Worm (Caenorhabditis elegans) whole organism, L1 larva: ENCODE data around the gene che-2.

Source experiments
- alr-1 ChIP-seq: fragments of 200-800 bp; sonication (Bioruptor generic); optimal IDR thresholded peaks from 2 replicates; lab custom pipeline; 2018; ENCODE audit warnings: borderline replicate concordance, mild to moderate bottlenecking, missing genetic modification characterization, missing compliant biosample characterization
- blmp-1 ChIP-seq: fragments of 150-350 bp; optimal IDR thresholded peaks from 2 replicates; lab custom pipeline; 2014; ENCODE audit warnings: missing biosample characterization, missing genetic modification characterization
- ceh-63 ChIP-seq: fragments of 200-800 bp; sonication (Bioruptor generic); optimal IDR thresholded peaks from 2 replicates; lab custom pipeline; 2018; ENCODE audit warnings: mild to moderate bottlenecking, missing genetic modification characterization, missing compliant biosample characterization
- ceh-82 ChIP-seq, 3 experiments: fragments of 150-350 bp in 1 of 3; sonication (generic microtip) in 2 of 3; optimal IDR thresholded peaks; 2 replicates each; lab custom pipeline; 2014 to 2017; ENCODE audit warnings: missing biosample characterization in 3 of 3, missing genetic modification characterization in 3 of 3
- ceh-90 ChIP-seq: sonication (generic microtip); optimal IDR thresholded peaks from 2 replicates; lab custom pipeline; 2016; ENCODE audit warnings: missing genetic modification characterization, missing compliant biosample characterization
- ces-1 ChIP-seq: fragments of 150-350 bp; optimal IDR thresholded peaks from 2 replicates; lab custom pipeline; 2014; ENCODE audit warnings: missing biosample characterization, missing genetic modification reagents, missing genetic modification characterization
- dpl-1 ChIP-seq, 3 experiments: fragments of 150-350 bp in 2 of 3; sonication (generic microtip) in 1 of 3; optimal IDR thresholded peaks; 2 replicates each; lab custom pipeline; 2014 to 2017; ENCODE audit warnings: missing biosample characterization in 3 of 3, missing genetic modification characterization in 3 of 3, missing genetic modification reagents in 3 of 3
- dsc-1 ChIP-seq: sonication (generic microtip); optimal IDR thresholded peaks from 2 replicates; lab custom pipeline; 2016; ENCODE audit warnings: mild to moderate bottlenecking, missing genetic modification characterization, missing compliant biosample characterization
- elt-2 ChIP-seq: sonication (generic microtip); optimal IDR thresholded peaks from 2 replicates; lab custom pipeline; 2016; ENCODE audit warnings: missing genetic modification characterization, mild to moderate bottlenecking, inconsistent platforms, missing compliant biosample characterization, missing genetic modification reagents
- fkh-10 ChIP-seq: sonication (generic microtip); optimal IDR thresholded peaks from 2 replicates; lab custom pipeline; 2017; ENCODE audit warnings: missing biosample characterization, missing genetic modification reagents, missing genetic modification characterization
- fkh-4 ChIP-seq: sonication (generic microtip); optimal IDR thresholded peaks from 2 replicates; lab custom pipeline; 2016; ENCODE audit warnings: missing compliant biosample characterization, missing genetic modification characterization, borderline replicate concordance
- fkh-8 ChIP-seq: sonication (generic microtip); optimal IDR thresholded peaks from 2 replicates; lab custom pipeline; 2016; ENCODE audit warnings: mild to moderate bottlenecking, missing genetic modification characterization, missing compliant biosample characterization
- fos-1 ChIP-seq: fragments of 150-350 bp; optimal IDR thresholded peaks from 2 replicates; lab custom pipeline; 2014; ENCODE audit warnings: missing biosample characterization, missing genetic modification characterization
- hlh-4 ChIP-seq: sonication (generic microtip); optimal IDR thresholded peaks from 2 replicates; lab custom pipeline; 2016; ENCODE audit warnings: mild to moderate bottlenecking, missing genetic modification characterization, missing compliant biosample characterization
- hpl-2 ChIP-seq: fragments of 150-350 bp; optimal IDR thresholded peaks from 2 replicates; lab custom pipeline; 2014; ENCODE audit warnings: missing biosample characterization, missing genetic modification reagents, missing genetic modification characterization
- irx-1 ChIP-seq: sonication (generic microtip); optimal IDR thresholded peaks from 2 replicates; lab custom pipeline; 2016; ENCODE audit warnings: missing genetic modification characterization, missing compliant biosample characterization
- isw-1 ChIP-seq: fragments of 200-800 bp; sonication (Bioruptor generic); IDR thresholded peaks from 2 replicates; pipeline ENCODE4 v1.3.6; 2022; ENCODE audit warnings: missing genetic modification characterization, missing compliant biosample characterization
- lin-35 ChIP-seq, 2 experiments: fragments of 150-350 bp; optimal IDR thresholded peaks; 2 replicates each; lab custom pipeline; 2014; ENCODE audit warnings: missing biosample characterization in 2 of 2, missing genetic modification characterization in 2 of 2, missing genetic modification reagents in 2 of 2
- mef-2 ChIP-seq: fragments of 150-350 bp; optimal IDR thresholded peaks from 2 replicates; lab custom pipeline; 2014; ENCODE audit warnings: missing biosample characterization, missing genetic modification characterization
- nhr-12 ChIP-seq: sonication (generic microtip); optimal IDR thresholded peaks from 2 replicates; lab custom pipeline; 2017; ENCODE audit warnings: missing biosample characterization, missing genetic modification characterization
- nhr-19 ChIP-seq: fragments of 200-800 bp; sonication (Bioruptor generic); conservative IDR thresholded peaks from 2 replicates; pipeline ENCODE4 v1.3.6; 2022; ENCODE audit warnings: missing genetic modification characterization, missing compliant biosample characterization
- nhr-237 ChIP-seq: fragments of 150-350 bp; optimal IDR thresholded peaks from 2 replicates; lab custom pipeline; 2014; ENCODE audit warnings: missing biosample characterization, missing genetic modification characterization
- nhr-28 ChIP-seq: fragments of 150-350 bp; optimal IDR thresholded peaks from 2 replicates; lab custom pipeline; 2014; ENCODE audit warnings: missing biosample characterization, missing genetic modification characterization
- nhr-47 ChIP-seq: sonication (generic microtip); optimal IDR thresholded peaks from 2 replicates; lab custom pipeline; 2016; ENCODE audit warnings: mild to moderate bottlenecking, missing genetic modification characterization, moderate library complexity, missing compliant biosample characterization
- nhr-85 ChIP-seq: sonication (generic microtip); peaks from one replicate; lab custom pipeline; 2016; ENCODE audit warnings: missing genetic modification characterization, inconsistent platforms, missing compliant biosample characterization
- nhr-90 ChIP-seq: sonication (generic microtip); optimal IDR thresholded peaks from 2 replicates; lab custom pipeline; 2016; ENCODE audit warnings: mild to moderate bottlenecking, missing genetic modification characterization, missing compliant biosample characterization; ENCODE audit not compliant: poor library complexity
- pag-3 ChIP-seq: sonication (generic microtip); optimal IDR thresholded peaks from 2 replicates; lab custom pipeline; 2017; ENCODE audit warnings: missing genetic modification characterization, mild to moderate bottlenecking, missing compliant biosample characterization, antibody characterized with exemption, borderline replicate concordance; ENCODE audit not compliant: insufficient read depth
- pax-3 ChIP-seq: fragments of 200-800 bp; sonication (Bioruptor generic); optimal IDR thresholded peaks from 2 replicates; lab custom pipeline; 2018; ENCODE audit warnings: mild to moderate bottlenecking, missing genetic modification characterization, moderate library complexity, missing compliant biosample characterization
- skn-1 ChIP-seq: fragments of 150-350 bp; optimal IDR thresholded peaks from 2 replicates; lab custom pipeline; 2014; ENCODE audit warnings: missing biosample characterization, missing genetic modification characterization
- snpc-4 ChIP-seq: fragments of 150-350 bp; optimal IDR thresholded peaks from 2 replicates; lab custom pipeline; 2014; ENCODE audit warnings: missing biosample characterization, missing genetic modification characterization
- snu-23 ChIP-seq: sonication (generic microtip); optimal IDR thresholded peaks from 2 replicates; lab custom pipeline; 2016; ENCODE audit warnings: missing genetic modification characterization, missing compliant biosample characterization
- sox-4 ChIP-seq: sonication (generic microtip); optimal IDR thresholded peaks from 2 replicates; lab custom pipeline; 2016; ENCODE audit warnings: missing genetic modification characterization, missing compliant biosample characterization
- sup-37 ChIP-seq: fragments of 200-800 bp; sonication (Bioruptor generic); optimal IDR thresholded peaks from 2 replicates; lab custom pipeline; 2018; ENCODE audit warnings: mild to moderate bottlenecking, missing genetic modification characterization, missing compliant biosample characterization
- swsn-7 ChIP-seq: sonication (generic microtip); optimal IDR thresholded peaks from 2 replicates; lab custom pipeline; 2016; ENCODE audit warnings: missing genetic modification characterization, missing compliant biosample characterization
- tbx-2 ChIP-seq: sonication (generic microtip); optimal IDR thresholded peaks from 2 replicates; lab custom pipeline; 2016; ENCODE audit warnings: missing genetic modification characterization, missing compliant biosample characterization
- tlp-1 ChIP-seq: fragments of 150-350 bp; optimal IDR thresholded peaks from 2 replicates; lab custom pipeline; 2014; ENCODE audit warnings: missing biosample characterization, missing genetic modification characterization
- unc-130 ChIP-seq: fragments of 150-350 bp; optimal IDR thresholded peaks from 2 replicates; lab custom pipeline; 2017; ENCODE audit warnings: missing biosample characterization, missing genetic modification characterization, inconsistent platforms
- unc-30 ChIP-seq: sonication (generic microtip); optimal IDR thresholded peaks from 2 replicates; lab custom pipeline; 2017; ENCODE audit warnings: missing biosample characterization, missing genetic modification characterization
- unc-98 ChIP-seq: fragments of 200-800 bp; sonication (Bioruptor generic); IDR thresholded peaks from 2 replicates; pipeline ENCODE4 v1.3.6; 2022; ENCODE audit warnings: missing genetic modification characterization, missing compliant biosample characterization
- zag-1 ChIP-seq: fragments of 150-350 bp; optimal IDR thresholded peaks from 2 replicates; lab custom pipeline; 2014; ENCODE audit warnings: missing biosample characterization, missing genetic modification characterization

The che-2 gene

DNA sequence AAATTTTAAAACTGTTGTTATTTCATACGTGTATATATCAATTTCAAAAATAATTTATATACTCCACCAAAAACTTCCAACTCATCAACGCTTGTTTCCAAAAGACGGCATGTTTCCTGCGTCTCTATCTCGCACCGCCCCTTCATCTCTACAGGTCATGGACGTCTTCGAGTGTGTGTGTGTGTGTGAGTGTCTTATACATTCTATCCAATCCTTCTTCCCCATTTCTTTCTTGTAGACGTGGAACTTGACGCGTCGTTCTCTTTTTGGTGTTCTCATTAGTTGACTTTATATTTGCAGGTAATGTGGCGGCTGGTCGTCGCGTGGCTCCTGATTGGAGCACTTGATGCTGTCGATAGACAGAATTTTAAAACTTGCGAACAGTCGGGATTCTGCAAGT lies 20.9 kb upstream of the che-2 start, which contains the start of gene aagr-4:
Gene aagr-4 (plus strand): TSS at position 301 of the 400 bp plus-strand sequence.
- TF ChIP-seq lin-35 (GFP tag; optimal IDR thresholded peaks at IDR 0.05; lab: Kevin White, UChicago) (no peak), pax-3 (tag; lab: Kevin White, UChicago) (no peak), unc-30 (tag; lab: Kevin White, UChicago) (no peak), blmp-1 (peak; percentile 44), dpl-1 (GFP tag; optimal IDR thresholded peaks at IDR 0.05; lab: Kevin White, UChicago) (no peak), ces-1 (GFP tag; lab: Kevin White, UChicago) (no peak), nhr-85 (tag; lab: Kevin White, UChicago) (peak; percentile 18), tlp-1 (tag; lab: Kevin White, UChicago) (no peak)

DNA sequence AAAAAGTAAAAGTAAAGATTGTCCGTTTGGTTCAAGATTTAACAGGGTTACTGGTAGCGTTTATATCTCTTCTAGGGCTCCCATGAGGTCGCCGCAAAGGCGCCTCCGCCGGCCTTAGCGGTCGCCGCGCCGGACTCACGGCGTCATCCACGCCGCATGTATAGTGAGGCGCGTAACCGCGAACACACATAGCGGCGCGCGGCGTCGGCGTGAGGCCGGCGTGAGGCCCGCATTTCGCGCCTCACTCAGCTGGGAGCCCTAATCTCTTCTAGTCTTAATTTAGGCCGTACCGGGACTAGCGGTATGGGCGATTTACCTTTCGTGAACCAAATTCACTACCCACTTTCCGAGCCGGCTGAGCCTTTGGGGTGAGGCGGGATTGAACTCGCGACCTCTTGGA lies 19.6 kb upstream of the che-2 start:
- no peak for TF ChIP-seq fkh-8
- no peak for TF ChIP-seq nhr-12 (tag; lab: Kevin White, UChicago)
- no peak for TF ChIP-seq nhr-19 (GFP tag; lab: Robert Waterston, UW)
- TF ChIP-seq hlh-4 (tag; lab: Kevin White, UChicago) = no peak
- TF ChIP-seq pax-3 (tag; lab: Kevin White, UChicago) = no peak
- TF ChIP-seq fos-1 (tag; lab: Kevin White, UChicago) = no peak
- TF ChIP-seq pag-3 (tag; lab: Kevin White, UChicago) = no peak
- no peak for TF ChIP-seq mef-2
- TF ChIP-seq nhr-85 (tag; lab: Kevin White, UChicago) = no peak

DNA sequence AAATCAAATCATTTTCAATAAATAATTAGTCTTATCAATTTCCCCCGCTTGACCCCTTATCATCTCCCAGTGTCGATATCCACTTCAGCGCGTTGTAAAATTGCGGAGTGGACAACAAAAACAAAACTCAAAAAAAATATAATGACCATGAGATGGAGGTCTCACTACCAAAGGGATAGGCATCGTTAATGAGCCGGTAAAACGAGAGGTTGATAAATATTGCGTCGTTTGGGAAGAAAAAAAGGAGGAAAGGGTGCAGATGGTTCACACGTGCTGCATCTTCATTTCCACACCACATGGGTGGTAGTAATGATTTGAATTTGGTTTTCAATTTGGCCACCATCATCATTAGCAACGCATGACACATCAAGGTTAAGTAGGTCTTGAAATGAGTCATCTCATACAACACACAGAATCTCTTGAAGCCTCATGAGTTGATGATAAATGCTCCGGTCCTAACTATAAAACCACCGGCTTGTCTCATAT lies 13.9 kb upstream of the che-2 start:
- TF ChIP-seq pax-3 (tag; lab: Kevin White, UChicago) (no peak), fkh-10 (GFP tag; lab: Kevin White, UChicago) (no peak), ceh-82 (tag; optimal IDR thresholded peaks at IDR 0.05; lab: Kevin White, UChicago) (no peak), sup-37 (GFP tag; lab: Kevin White, UChicago) (no peak), unc-130 (no peak), hpl-2 (GFP tag; lab: Kevin White, UChicago) (no peak), unc-30 (tag; lab: Kevin White, UChicago) (no peak)
- TF ChIP-seq, all 84 proteins: peak for 0

DNA sequence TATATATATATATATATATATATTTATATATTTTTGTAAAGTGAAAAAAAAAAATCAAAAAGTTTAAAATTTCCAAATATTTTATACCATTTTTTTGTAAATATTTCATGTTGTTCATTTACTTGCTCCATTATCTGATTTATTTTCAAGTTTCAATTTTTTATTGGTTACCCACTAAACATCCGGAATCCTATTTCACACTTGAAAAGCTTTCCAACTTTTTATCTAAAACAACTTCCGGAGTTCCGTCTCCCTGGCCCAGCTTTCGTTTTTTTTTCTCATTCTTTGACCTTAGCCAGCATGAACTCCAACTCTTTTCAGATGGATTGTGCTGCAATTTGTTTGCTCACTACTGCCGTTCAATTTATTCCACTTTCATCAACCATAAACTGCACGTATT lies 5.0 kb upstream of the che-2 start, which contains the start of gene F38G1.3:
Gene F38G1.3 (plus strand): TSS at position 301 of the 400 bp plus-strand sequence.
- TF ChIP-seq alr-1 (no peak), zag-1 (tag; lab: Kevin White, UChicago) (no peak), nhr-28 (tag; lab: Kevin White, UChicago) (no peak), snu-23 (GFP tag; lab: Kevin White, UChicago) (no peak), nhr-90 (tag; lab: Kevin White, UChicago) (no peak), unc-130 (no peak), elt-2 (tag; lab: Kevin White, UChicago) (no peak), ceh-90 (no peak), swsn-7 (tag; lab: Kevin White, UChicago) (no peak), irx-1 (tag; lab: Kevin White, UChicago) (no peak)

DNA sequence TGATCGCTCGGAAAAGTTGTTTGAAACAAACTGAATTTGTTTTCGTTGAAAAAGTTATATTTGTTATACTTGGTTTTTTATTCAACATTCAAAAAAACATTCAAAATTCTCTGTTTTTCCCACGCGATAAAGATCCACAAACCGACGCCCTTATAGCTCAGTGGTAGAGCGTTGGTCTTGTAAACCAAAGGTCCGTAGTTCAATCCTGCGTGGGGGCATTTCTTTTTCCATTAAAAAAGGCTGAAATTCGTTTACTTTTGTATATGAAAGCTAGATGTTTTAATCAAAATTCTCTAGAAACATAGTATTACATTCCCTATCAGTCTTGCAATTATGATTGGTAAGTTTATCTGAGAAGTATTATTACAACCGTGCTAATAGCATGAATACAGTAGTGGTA lies 6.4 kb downstream of the che-2 start:
- no peak for TF ChIP-seq fkh-4
- TF ChIP-seq nhr-47 (tag; lab: Kevin White, UChicago) = no peak
- TF ChIP-seq alr-1 = peak; percentile 28

DNA sequence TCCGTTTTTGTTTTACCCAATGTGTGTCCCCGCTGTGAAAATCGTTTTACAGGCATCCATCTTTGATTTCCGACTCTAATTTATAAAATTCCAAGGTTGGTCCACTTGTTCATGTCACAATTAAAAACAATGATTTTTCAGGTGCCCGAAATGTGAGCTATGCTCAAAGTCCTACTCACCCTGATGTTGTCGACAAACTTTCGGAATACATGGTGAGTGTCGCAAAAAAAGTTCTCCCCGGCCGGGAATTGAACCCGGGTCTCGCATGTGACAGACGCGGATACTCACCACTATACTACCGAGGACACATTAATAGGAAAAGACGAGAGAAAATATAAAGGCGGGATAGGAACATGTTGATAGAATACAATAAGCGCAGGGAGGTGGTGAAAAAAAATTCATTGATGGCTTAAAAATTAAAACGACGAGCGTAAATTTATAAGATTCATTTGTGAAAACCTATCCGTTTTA lies 8.4 kb downstream of the che-2 start, which contains the start of gene egl-17:
Gene egl-17 (plus strand): TSS at position 51 of the 471 bp plus-strand sequence.
- peak; percentile 55 for TF ChIP-seq fos-1 (tag; lab: Kevin White, UChicago)
- TF ChIP-seq hlh-4 (tag; lab: Kevin White, UChicago) = no peak
- peak; percentile 71 for TF ChIP-seq skn-1 (tag; lab: Kevin White, UChicago)
- TF ChIP-seq ceh-82 (tag; optimal IDR thresholded peaks at IDR 0.05; lab: Kevin White, UChicago) = peak; percentile 32 to 72 (median 57)
- no peak for TF ChIP-seq ces-1 (GFP tag; lab: Kevin White, UChicago)
- peak; percentile 59 for TF ChIP-seq pax-3 (tag; lab: Kevin White, UChicago)
- no peak for TF ChIP-seq isw-1 (GFP tag; lab: Robert Waterston, UW)
- peak; percentile 37 for TF ChIP-seq fkh-10 (GFP tag; lab: Kevin White, UChicago)
- TF ChIP-seq unc-98 = 0 out of 2 replicates have a peak, but pooled peaks have one; percentile 23
- peak; percentile 45 for TF ChIP-seq tbx-2 (tag; lab: Kevin White, UChicago)
- peak; percentile 71 for TF ChIP-seq nhr-90 (tag; lab: Kevin White, UChicago)
- TF ChIP-seq swsn-7 (tag; lab: Kevin White, UChicago) = peak; percentile 65
- peak; percentile 36 for TF ChIP-seq elt-2 (tag; lab: Kevin White, UChicago)
- no peak for TF ChIP-seq ceh-63 (GFP tag; lab: Kevin White, UChicago)
- peak; percentile 86 for TF ChIP-seq dsc-1 (tag; lab: Kevin White, UChicago)
- TF ChIP-seq snpc-4 = peak; percentile 53
- peak; percentile 73 for TF ChIP-seq nhr-19 (GFP tag; lab: Robert Waterston, UW)
- no peak for TF ChIP-seq nhr-237
- TF ChIP-seq sox-4 (tag; lab: Kevin White, UChicago) = peak; percentile 9
- peak in 2 of 3 experiments; percentile 28 to 29 for TF ChIP-seq dpl-1 (GFP tag; optimal IDR thresholded peaks at IDR 0.05; lab: Kevin White, UChicago)
- TF ChIP-seq nhr-47 (tag; lab: Kevin White, UChicago) = peak; percentile 78
- no peak for TF ChIP-seq nhr-28 (tag; lab: Kevin White, UChicago)
- TF ChIP-seq unc-30 (tag; lab: Kevin White, UChicago) = no peak
